Worm (Caenorhabditis elegans) whole organism, young adult: ENCODE data around the gene C32D5.8.

Source experiments
- B0019.2 ChIP-seq: fragments of 200-800 bp; sonication (Bioruptor generic); conservative IDR thresholded peaks from 2 replicates; pipeline ENCODE4 v1.3.6; 2022; ENCODE audit warnings: missing genetic modification reagents, missing genetic modification characterization, missing compliant biosample characterization
- D2030.7 ChIP-seq: fragments of 200-800 bp; sonication (Bioruptor generic); IDR thresholded peaks from 2 replicates; pipeline ENCODE4 v1.3.6; 2022; ENCODE audit warnings: missing genetic modification reagents, missing genetic modification characterization, missing compliant biosample characterization
- F33H1.4 ChIP-seq: fragments of 200-800 bp; sonication (Bioruptor generic); IDR thresholded peaks from 2 replicates; pipeline ENCODE4 v1.3.6; 2022; ENCODE audit warnings: missing genetic modification reagents, missing genetic modification characterization, missing compliant biosample characterization
- F37B4.10 ChIP-seq: fragments of 200-800 bp; sonication (Bioruptor generic); IDR thresholded peaks from 2 replicates; pipeline ENCODE4 v1.3.6; 2022; ENCODE audit warnings: missing genetic modification characterization, missing compliant biosample characterization
- F39B2.1 ChIP-seq: fragments of 200-800 bp; sonication (Bioruptor generic); IDR thresholded peaks from 2 replicates; pipeline ENCODE4 v1.3.6; 2022; ENCODE audit warnings: missing genetic modification reagents, missing genetic modification characterization, missing compliant biosample characterization
- F49E8.2 ChIP-seq: sonication (generic microtip); optimal IDR thresholded peaks from 3 replicates; lab custom pipeline; 2017; ENCODE audit warnings: missing genetic modification characterization, mild to moderate bottlenecking, missing compliant biosample characterization, antibody characterized with exemption, moderate library complexity; ENCODE audit not compliant: insufficient read depth
- F57A8.1 ChIP-seq: fragments of 200-800 bp; sonication (Bioruptor generic); optimal IDR thresholded peaks from 2 replicates; lab custom pipeline; 2018; ENCODE audit warnings: mild to moderate bottlenecking, missing genetic modification characterization, moderate library complexity, missing compliant biosample characterization
- K12H6.12 ChIP-seq: fragments of 200-800 bp; sonication (Bioruptor generic); optimal IDR thresholded peaks from 2 replicates; lab custom pipeline; 2018; ENCODE audit warnings: mild to moderate bottlenecking, missing genetic modification characterization, missing compliant biosample characterization
- T07F8.4 ChIP-seq: sonication (generic microtip); optimal IDR thresholded peaks from 2 replicates; lab custom pipeline; 2016; ENCODE audit warnings: mild to moderate bottlenecking, missing genetic modification characterization, moderate library complexity, missing compliant biosample characterization
- Y53G8AR.9 ChIP-seq: fragments of 200-800 bp; sonication (Bioruptor generic); conservative IDR thresholded peaks from 2 replicates; pipeline ENCODE4 v1.3.6; 2022; ENCODE audit warnings: missing genetic modification reagents, missing genetic modification characterization, missing compliant biosample characterization
- Y67H2A.10 ChIP-seq: fragments of 200-800 bp; sonication (Bioruptor generic); conservative IDR thresholded peaks from 2 replicates; pipeline ENCODE4 v1.3.6; 2022; ENCODE audit warnings: missing genetic modification reagents, missing genetic modification characterization, missing compliant biosample characterization
- Y95B8A.8 ChIP-seq: fragments of 200-800 bp; sonication (Bioruptor generic); IDR thresholded peaks from 2 replicates; pipeline ENCODE4 v1.3.6; 2022; ENCODE audit warnings: missing genetic modification reagents, missing genetic modification characterization, missing compliant biosample characterization
- ZK185.1 ChIP-seq: sonication (generic microtip); optimal IDR thresholded peaks from 2 replicates; lab custom pipeline; 2016; ENCODE audit warnings: mild to moderate bottlenecking, missing genetic modification characterization, missing compliant biosample characterization; ENCODE audit not compliant: poor library complexity, severe bottlenecking
- ama-1 ChIP-seq, 3 experiments: fragments of 150-350 bp in 1 of 3; sonication (generic microtip) in 2 of 3; optimal IDR thresholded peaks; 2 replicates each; lab custom pipeline; 2014 to 2018; ENCODE audit warnings: missing biosample characterization in 2 of 3, missing genetic modification characterization in 2 of 3, missing genetic modification reagents in 2 of 3
- attf-5 ChIP-seq: fragments of 200-800 bp; sonication (Bioruptor generic); optimal IDR thresholded peaks from 2 replicates; lab custom pipeline; 2018; ENCODE audit warnings: mild to moderate bottlenecking, missing genetic modification characterization, missing compliant biosample characterization
- dox-1 ChIP-seq: fragments of 200-800 bp; sonication (Bioruptor generic); IDR thresholded peaks from 2 replicates; pipeline ENCODE4 v1.3.6; 2022; ENCODE audit warnings: missing genetic modification reagents, missing genetic modification characterization, missing compliant biosample characterization
- efl-1 ChIP-seq: fragments of 150-350 bp; optimal IDR thresholded peaks from 2 replicates; lab custom pipeline; 2014; ENCODE audit warnings: missing biosample characterization, missing genetic modification reagents, missing genetic modification characterization
- ets-4 ChIP-seq: fragments of 200-800 bp; sonication (Bioruptor generic); optimal IDR thresholded peaks from 2 replicates; lab custom pipeline; 2018; ENCODE audit warnings: mild to moderate bottlenecking, missing genetic modification characterization, missing compliant biosample characterization
- fkh-3 ChIP-seq: sonication (generic microtip); optimal IDR thresholded peaks from 2 replicates; lab custom pipeline; 2016; ENCODE audit warnings: mild to moderate bottlenecking, missing genetic modification characterization, missing compliant biosample characterization
- hlh-26 ChIP-seq: fragments of 200-800 bp; sonication (Bioruptor generic); conservative IDR thresholded peaks from 2 replicates; pipeline ENCODE4 v1.3.6; 2022; ENCODE audit warnings: missing genetic modification reagents, missing genetic modification characterization, missing compliant biosample characterization
- hmg-1.2 ChIP-seq: fragments of 200-800 bp; sonication (Bioruptor generic); IDR thresholded peaks from 2 replicates; pipeline ENCODE4 v1.3.6; 2022; ENCODE audit warnings: missing genetic modification reagents, missing genetic modification characterization, missing compliant biosample characterization
- let-526 ChIP-seq: fragments of 200-800 bp; sonication (Bioruptor generic); IDR thresholded peaks from 2 replicates; pipeline ENCODE4 v1.3.6; 2022; ENCODE audit warnings: missing genetic modification reagents, missing genetic modification characterization, missing compliant biosample characterization
- let-607 ChIP-seq, 2 experiments: fragments of 200-800 bp in 1 of 2; sonication (Bioruptor generic) in 1 of 2; sonication (generic microtip) in 1 of 2; optimal IDR thresholded peaks; 2 replicates each; lab custom pipeline; 2016 to 2018; ENCODE audit warnings: mild to moderate bottlenecking in 2 of 2, missing compliant biosample characterization in 2 of 2, missing genetic modification characterization in 2 of 2, moderate library complexity in 2 of 2, missing genotype in 1 of 2
- lin-26 ChIP-seq: fragments of 200-800 bp; sonication (Bioruptor generic); IDR thresholded peaks from 2 replicates; pipeline ENCODE4 v1.3.6; 2022; ENCODE audit warnings: missing genetic modification reagents, missing genetic modification characterization, missing compliant biosample characterization
- lin-54 ChIP-seq: fragments of 200-800 bp; sonication (Bioruptor generic); optimal IDR thresholded peaks from 2 replicates; lab custom pipeline; 2018; ENCODE audit warnings: mild to moderate bottlenecking, missing genetic modification characterization, missing compliant biosample characterization
- lsl-1 ChIP-seq: fragments of 200-800 bp; sonication (Bioruptor generic); optimal IDR thresholded peaks from 2 replicates; lab custom pipeline; 2018; ENCODE audit warnings: mild to moderate bottlenecking, missing genetic modification characterization, moderate library complexity, missing compliant biosample characterization
- madf-6 ChIP-seq: fragments of 200-800 bp; sonication (Bioruptor generic); IDR thresholded peaks from 2 replicates; pipeline ENCODE4 v1.3.6; 2022; ENCODE audit warnings: missing genetic modification reagents, missing genetic modification characterization, missing compliant biosample characterization
- madf-8 ChIP-seq: fragments of 200-800 bp; sonication (Bioruptor generic); conservative IDR thresholded peaks from 2 replicates; pipeline ENCODE4 v1.3.6; 2022; ENCODE audit warnings: missing genetic modification reagents, missing genetic modification characterization, missing compliant biosample characterization
- mes-4 ChIP-seq: sonication (generic microtip); optimal IDR thresholded peaks from 2 replicates; lab custom pipeline; 2016; ENCODE audit warnings: missing genotype, missing genetic modification characterization, missing compliant biosample characterization
- mxl-1 ChIP-seq: sonication (generic microtip); optimal IDR thresholded peaks from 2 replicates; lab custom pipeline; 2016; ENCODE audit warnings: missing genetic modification characterization, missing compliant biosample characterization
- nfya-1 ChIP-seq: sonication (generic microtip); optimal IDR thresholded peaks from 2 replicates; lab custom pipeline; 2017; ENCODE audit warnings: antibody characterized with exemption, missing compliant biosample characterization, missing genetic modification characterization, borderline replicate concordance; ENCODE audit not compliant: insufficient read depth
- nhr-120 ChIP-seq: fragments of 200-800 bp; sonication (Bioruptor generic); IDR thresholded peaks from 2 replicates; pipeline ENCODE4 v1.3.6; 2022; ENCODE audit warnings: missing genetic modification characterization, missing compliant biosample characterization
- nhr-179 ChIP-seq: sonication (generic microtip); optimal IDR thresholded peaks from 2 replicates; lab custom pipeline; 2016; ENCODE audit warnings: mild to moderate bottlenecking, missing genetic modification characterization, missing compliant biosample characterization
- nhr-27 ChIP-seq: fragments of 200-800 bp; sonication (Bioruptor generic); optimal IDR thresholded peaks from 2 replicates; lab custom pipeline; 2018; ENCODE audit warnings: mild to moderate bottlenecking, missing genetic modification characterization, moderate library complexity, missing compliant biosample characterization
- pbrm-1 ChIP-seq: fragments of 200-800 bp; sonication (Bioruptor generic); IDR thresholded peaks from 2 replicates; pipeline ENCODE4 v1.3.6; 2022; ENCODE audit warnings: missing genetic modification reagents, missing genetic modification characterization, missing compliant biosample characterization
- pha-4 ChIP-seq: fragments of 150-350 bp; sonication (generic microtip); optimal IDR thresholded peaks from 2 replicates; lab custom pipeline; 2014; ENCODE audit warnings: missing biosample characterization, missing genetic modification reagents, missing genetic modification characterization
- rcor-1 ChIP-seq: fragments of 200-800 bp; sonication (Bioruptor generic); IDR thresholded peaks from 2 replicates; pipeline ENCODE4 v1.3.6; 2022; ENCODE audit warnings: missing genetic modification reagents, missing genetic modification characterization, missing compliant biosample characterization
- rec-8 ChIP-seq, 2 experiments: sonication (generic microtip); optimal IDR thresholded peaks; 2 replicates each; lab custom pipeline; 2016; ENCODE audit warnings: mild to moderate bottlenecking in 2 of 2, missing genetic modification characterization in 2 of 2, missing genetic modification reagents in 2 of 2, missing genotype in 2 of 2, missing biosample characterization in 1 of 2, missing compliant biosample characterization in 1 of 2, moderate library complexity in 1 of 2
- snpc-1.1 ChIP-seq: sonication (generic microtip); optimal IDR thresholded peaks from 2 replicates; lab custom pipeline; 2017; ENCODE audit warnings: missing genetic modification characterization, mild to moderate bottlenecking, missing compliant biosample characterization, antibody characterized with exemption, moderate library complexity, missing genotype, missing genetic modification reagents; ENCODE audit not compliant: insufficient read depth
- snpc-3.4 ChIP-seq: sonication (generic microtip); optimal IDR thresholded peaks from 2 replicates; lab custom pipeline; 2017; ENCODE audit warnings: missing genetic modification characterization, mild to moderate bottlenecking, missing compliant biosample characterization, antibody characterized with exemption, moderate library complexity, missing genotype, missing genetic modification reagents
- sptf-2 ChIP-seq: fragments of 200-800 bp; sonication (Bioruptor generic); optimal IDR thresholded peaks from 2 replicates; lab custom pipeline; 2018; ENCODE audit warnings: mild to moderate bottlenecking, missing genetic modification characterization, missing compliant biosample characterization
- tlf-1 ChIP-seq: fragments of 200-800 bp; sonication (Bioruptor generic); optimal IDR thresholded peaks from 2 replicates; lab custom pipeline; 2018; ENCODE audit warnings: mild to moderate bottlenecking, missing genetic modification characterization, missing compliant biosample characterization
- unc-130 ChIP-seq: sonication (generic microtip); optimal IDR thresholded peaks from 2 replicates; lab custom pipeline; 2016; ENCODE audit warnings: missing genetic modification reagents, missing genetic modification characterization, missing compliant biosample characterization
- zim-3 ChIP-seq: sonication (generic microtip); optimal IDR thresholded peaks from 2 replicates; lab custom pipeline; 2017; ENCODE audit warnings: mild to moderate bottlenecking, missing genetic modification characterization, moderate library complexity, missing compliant biosample characterization
- ztf-22 ChIP-seq: fragments of 200-800 bp; sonication (Bioruptor generic); optimal IDR thresholded peaks from 2 replicates; lab custom pipeline; 2018; ENCODE audit warnings: mild to moderate bottlenecking, missing genetic modification characterization, moderate library complexity, missing compliant biosample characterization

The C32D5.8 gene

DNA sequence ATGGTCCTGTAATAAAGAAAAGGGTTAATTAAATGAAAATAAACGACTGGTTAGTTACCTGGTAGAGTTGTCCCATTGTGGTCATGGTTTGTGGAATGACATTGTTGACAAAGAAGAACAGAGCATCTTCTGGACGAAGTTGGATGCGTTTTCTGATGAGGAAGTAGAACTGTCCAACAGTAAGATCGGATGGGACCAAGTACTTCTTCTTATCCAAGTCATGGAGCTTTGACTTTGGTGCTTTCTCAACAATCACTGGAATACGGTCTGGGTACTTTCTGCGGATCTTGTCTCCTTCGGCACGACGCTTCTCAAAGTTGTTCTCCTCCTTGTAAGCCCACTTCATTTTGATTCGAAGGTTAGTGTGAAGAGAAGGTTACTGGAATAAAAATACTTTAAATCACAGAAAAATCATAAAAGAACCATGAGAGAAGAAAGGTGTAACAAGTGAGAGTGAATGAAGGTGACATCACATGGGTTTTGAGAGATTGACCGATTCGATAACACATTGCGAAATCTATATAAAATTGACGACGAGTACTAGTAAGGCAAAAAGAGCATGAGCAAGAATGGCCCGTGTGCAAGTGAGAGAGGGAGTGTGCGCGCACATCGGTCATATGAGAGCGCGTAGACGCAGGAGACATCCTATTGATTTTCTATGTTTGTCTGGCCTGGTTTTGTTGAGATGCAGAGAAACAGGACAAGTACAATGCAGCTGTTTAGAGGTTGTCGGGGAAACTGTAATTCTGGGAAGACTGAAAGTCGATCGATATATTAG, 1.8 kb upstream of the C32D5.8 start, which contains the start of gene lgg-1:
Gene lgg-1, minus strand, starts transcription at position 379 of the 778 bp plus-strand sequence.
- TF ChIP-seq pbrm-1 (GFP tag; lab: Robert Waterston, UW) (peak; percentile 61), F57A8.1 (GFP tag; lab: Kevin White, UChicago) (peak; percentile 0), unc-130 (GFP tag; lab: Kevin White, UChicago) (no peak), pha-4 (tag; lab: Kevin White, UChicago) (peak; percentile 83), ztf-22 (GFP tag; lab: Kevin White, UChicago) (no peak), nfya-1 (tag; lab: Kevin White, UChicago) (no peak), lin-26 (GFP tag; lab: Robert Waterston, UW) (peak; percentile 56), sptf-2 (no peak), mxl-1 (tag; lab: Kevin White, UChicago) (peak; percentile 14), rcor-1 (GFP tag; lab: Robert Waterston, UW) (no peak), Y67H2A.10 (peak; percentile 18; the same call in 1 of the 2 replicates), Y95B8A.8 (GFP tag; lab: Robert Waterston, UW) (peak; percentile 72), hlh-26 (GFP tag; lab: Robert Waterston, UW) (no peak), lin-54 (GFP tag; lab: Kevin White, UChicago) (peak; percentile 48), madf-6 (GFP tag; lab: Robert Waterston, UW) (peak; percentile 33; the same call in 1 of the 2 replicates), Y53G8AR.9 (peak; percentile 43; the same call in 1 of the 2 replicates), madf-8 (GFP tag; lab: Robert Waterston, UW) (no peak), snpc-3.4 (tag; lab: Kevin White, UChicago) (no peak), F33H1.4 (GFP tag; lab: Robert Waterston, UW) (no peak), hmg-1.2 (peak; percentile 52), fkh-3 (tag; lab: Kevin White, UChicago) (no peak), tlf-1 (GFP tag; lab: Kevin White, UChicago) (no peak), ets-4 (GFP tag; lab: Kevin White, UChicago) (no peak), K12H6.12 (tag; lab: Kevin White, UChicago) (peak; percentile 68), attf-5 (GFP tag; lab: Kevin White, UChicago) (peak; percentile 45), snpc-1.1 (no peak), nhr-179 (tag; lab: Kevin White, UChicago) (no peak), nhr-120 (GFP tag; lab: Robert Waterston, UW) (no peak), let-607 (tag; optimal IDR thresholded peaks at IDR 0.05; lab: Kevin White, UChicago) (peak in 1 of 2 experiments; percentile 38), F37B4.10 (no peak), D2030.7 (GFP tag; lab: Robert Waterston, UW) (no peak), zim-3 (tag; lab: Kevin White, UChicago) (peak; percentile 57), nhr-27 (no peak), F49E8.2 (tag; lab: Kevin White, UChicago) (no peak), ama-1 (optimal IDR thresholded peaks at IDR 0.05; lab: Kevin White, UChicago) (peak; percentile 98), ama-1 (GFP tag; optimal IDR thresholded peaks at IDR 0.05; lab: Kevin White, UChicago) (no peak), lsl-1 (GFP tag; lab: Kevin White, UChicago) (no peak), rec-8 (tag; optimal IDR thresholded peaks at IDR 0.05; lab: Kevin White, UChicago) (no peak), B0019.2 (GFP tag; lab: Robert Waterston, UW) (peak; percentile 47), let-526 (peak; percentile 78; the same call in 1 of the 2 replicates), F39B2.1 (GFP tag; lab: Robert Waterston, UW) (no peak), mes-4 (no peak), ZK185.1 (tag; lab: Kevin White, UChicago) (peak; percentile 72), dox-1 (GFP tag; lab: Robert Waterston, UW) (peak; percentile 75), T07F8.4 (tag; lab: Kevin White, UChicago) (no peak), efl-1 (no peak)
